Worm (Caenorhabditis elegans) whole organism, L4 larva: ENCODE results near the gene Y54G11A.4.

Source experiments
- F37D6.2 ChIP-seq: sonication (generic microtip); optimal IDR thresholded peaks from 2 replicates; lab custom pipeline; 2016; ENCODE audit warnings: mild to moderate bottlenecking, missing genetic modification characterization, missing compliant biosample characterization
- F49E8.2 ChIP-seq: sonication (generic microtip); optimal IDR thresholded peaks from 2 replicates; lab custom pipeline; 2016; ENCODE audit warnings: missing compliant biosample characterization, mild to moderate bottlenecking, missing genetic modification characterization, borderline replicate concordance
- Y48G9A.11 ChIP-seq: fragments of 200-800 bp; sonication (Bioruptor generic); IDR thresholded peaks from 2 replicates; pipeline ENCODE4 v1.3.6; 2022; ENCODE audit warnings: missing genetic modification reagents, missing genetic modification characterization, missing compliant biosample characterization
- Y75B8A.6 ChIP-seq: fragments of 200-800 bp; sonication (Bioruptor generic); IDR thresholded peaks from 2 replicates; pipeline ENCODE4 v1.3.6; 2022; ENCODE audit warnings: missing genetic modification reagents, missing genetic modification characterization, missing compliant biosample characterization
- aha-1 ChIP-seq: fragments of 150-350 bp; peaks from one replicate; lab custom pipeline; 2014; ENCODE audit warnings: missing biosample characterization, missing genetic modification characterization
- ama-1 ChIP-seq: fragments of 150-350 bp; optimal IDR thresholded peaks from 2 replicates; lab custom pipeline; 2014; ENCODE audit warnings: inconsistent platforms, mixed read lengths
- ceh-28 ChIP-seq: fragments of 150-350 bp; optimal IDR thresholded peaks from 2 replicates; lab custom pipeline; 2014; ENCODE audit warnings: missing biosample characterization, missing genetic modification reagents, missing genetic modification characterization
- ceh-44 ChIP-seq: fragments of 200-800 bp; sonication (Bioruptor generic); IDR thresholded peaks from 2 replicates; pipeline ENCODE4 v1.3.6; 2022; ENCODE audit warnings: missing genetic modification reagents, missing genetic modification characterization, missing compliant biosample characterization
- ces-1 ChIP-seq: fragments of 150-350 bp; sonication (generic microtip); optimal IDR thresholded peaks from 4 replicates; lab custom pipeline; 2014; ENCODE audit warnings: missing biosample characterization, missing genetic modification reagents, missing genetic modification characterization
- daf-16 ChIP-seq, 3 experiments: sonication (generic microtip); optimal IDR thresholded peaks; 2 replicates each; lab custom pipeline; 2016 to 2017; ENCODE audit warnings: missing genetic modification characterization in 3 of 3, missing genetic modification reagents in 3 of 3, mild to moderate bottlenecking in 2 of 3, missing compliant biosample characterization in 2 of 3, missing biosample characterization in 1 of 3, moderate library complexity in 1 of 3
- daf-19 ChIP-seq: fragments of 200-800 bp; sonication (Bioruptor generic); conservative IDR thresholded peaks from 2 replicates; pipeline ENCODE4 v1.3.6; 2022; ENCODE audit warnings: missing genetic modification characterization, missing compliant biosample characterization
- dpl-1 ChIP-seq: fragments of 150-350 bp; optimal IDR thresholded peaks from 2 replicates; lab custom pipeline; 2014; ENCODE audit warnings: missing biosample characterization, missing genetic modification reagents, missing genetic modification characterization
- egl-43 ChIP-seq: fragments of 200-800 bp; sonication (Bioruptor generic); IDR thresholded peaks from 2 replicates; pipeline ENCODE4 v1.3.6; 2022; ENCODE audit warnings: missing genetic modification reagents, missing genetic modification characterization, missing compliant biosample characterization
- fkh-10 ChIP-seq: fragments of 150-350 bp; optimal IDR thresholded peaks from 2 replicates; lab custom pipeline; 2014; ENCODE audit warnings: missing biosample characterization, missing genetic modification reagents, missing genetic modification characterization
- hif-1 ChIP-seq, 2 experiments: sonication (generic microtip); optimal IDR thresholded peaks; 2 replicates each; lab custom pipeline; 2016 to 2017; ENCODE audit warnings: missing compliant biosample characterization in 2 of 2, missing genetic modification characterization in 2 of 2, missing genetic modification reagents in 2 of 2, missing genotype in 2 of 2, mild to moderate bottlenecking in 1 of 2
- hlh-11 ChIP-seq: fragments of 200-800 bp; sonication (Bioruptor generic); optimal IDR thresholded peaks from 2 replicates; lab custom pipeline; 2018; ENCODE audit warnings: mild to moderate bottlenecking, missing genetic modification characterization, missing compliant biosample characterization
- lin-1 ChIP-seq: fragments of 200-800 bp; sonication (Bioruptor generic); IDR thresholded peaks from 2 replicates; pipeline ENCODE4 v1.3.6; 2022; ENCODE audit warnings: missing genetic modification reagents, missing genetic modification characterization, missing compliant biosample characterization
- lin-29 ChIP-seq: fragments of 200-800 bp; sonication (Bioruptor generic); IDR thresholded peaks from 2 replicates; pipeline ENCODE4 v1.3.6; 2022; ENCODE audit warnings: missing genetic modification reagents, missing genetic modification characterization, missing compliant biosample characterization
- lin-38 ChIP-seq: fragments of 200-800 bp; sonication (Bioruptor generic); IDR thresholded peaks from 2 replicates; pipeline ENCODE4 v1.3.6; 2022; ENCODE audit warnings: missing genetic modification reagents, missing genetic modification characterization, missing compliant biosample characterization
- lir-3 ChIP-seq: sonication (generic microtip); optimal IDR thresholded peaks from 2 replicates; lab custom pipeline; 2016; ENCODE audit warnings: mild to moderate bottlenecking, missing genetic modification characterization, missing compliant biosample characterization
- lsy-2 ChIP-seq, 2 experiments: fragments of 150-350 bp in 1 of 2; sonication (generic microtip) in 1 of 2; optimal IDR thresholded peaks; 2 replicates each; lab custom pipeline; 2014 to 2017; ENCODE audit warnings: missing biosample characterization in 2 of 2, missing genetic modification characterization in 2 of 2
- mdl-1 ChIP-seq, 2 experiments: fragments of 150-350 bp in 1 of 2; sonication (generic microtip) in 1 of 2; optimal IDR thresholded peaks; 2 replicates each; lab custom pipeline; 2014 to 2017; ENCODE audit warnings: missing biosample characterization in 2 of 2, missing genetic modification characterization in 2 of 2
- mep-1 ChIP-seq: fragments of 150-350 bp; sonication (generic microtip); optimal IDR thresholded peaks from 3 replicates; lab custom pipeline; 2014; ENCODE audit warnings: missing biosample characterization, missing genetic modification characterization
- mes-2 ChIP-seq: sonication (generic microtip); optimal IDR thresholded peaks from 2 replicates; lab custom pipeline; 2016; ENCODE audit warnings: missing genotype, mild to moderate bottlenecking, missing genetic modification characterization, missing compliant biosample characterization; ENCODE audit not compliant: poor library complexity, severe bottlenecking
- mxl-3 ChIP-seq: fragments of 200-800 bp; sonication (Bioruptor generic); optimal IDR thresholded peaks from 2 replicates; lab custom pipeline; 2018; ENCODE audit warnings: mild to moderate bottlenecking, missing genetic modification characterization, missing compliant biosample characterization
- nhr-11 ChIP-seq: fragments of 150-350 bp; optimal IDR thresholded peaks from 2 replicates; lab custom pipeline; 2014; ENCODE audit warnings: missing biosample characterization, missing genetic modification characterization
- nhr-111 ChIP-seq: fragments of 200-800 bp; sonication (Bioruptor generic); optimal IDR thresholded peaks from 2 replicates; lab custom pipeline; 2018; ENCODE audit warnings: mild to moderate bottlenecking, missing genetic modification characterization, missing compliant biosample characterization
- nhr-28 ChIP-seq: fragments of 150-350 bp; optimal IDR thresholded peaks from 2 replicates; lab custom pipeline; 2014; ENCODE audit warnings: missing biosample characterization, missing genetic modification characterization
- nhr-42 ChIP-seq: fragments of 200-800 bp; sonication (Bioruptor generic); IDR thresholded peaks from 2 replicates; pipeline ENCODE4 v1.3.6; 2022; ENCODE audit warnings: missing genetic modification characterization, missing compliant biosample characterization
- nhr-48 ChIP-seq: sonication (generic microtip); optimal IDR thresholded peaks from 2 replicates; lab custom pipeline; 2016; ENCODE audit warnings: mild to moderate bottlenecking, missing genetic modification characterization, missing compliant biosample characterization
- nhr-6 ChIP-seq: fragments of 150-350 bp; optimal IDR thresholded peaks from 2 replicates; lab custom pipeline; 2014; ENCODE audit warnings: missing biosample characterization, missing genetic modification characterization
- nhr-77 ChIP-seq: fragments of 150-350 bp; optimal IDR thresholded peaks from 2 replicates; lab custom pipeline; 2014; ENCODE audit warnings: missing biosample characterization, missing genetic modification characterization
- pha-4 ChIP-seq, 2 experiments: fragments of 150-350 bp in 1 of 2; fragments of 200-800 bp in 1 of 2; sonication (Bioruptor generic) in 1 of 2; IDR thresholded peaks in 1 of 2; optimal IDR thresholded peaks in 1 of 2; 2 replicates each; pipeline versions ENCODE4 v1.3.6 to Lab custom; 2014 to 2022; ENCODE audit warnings: missing genetic modification characterization in 2 of 2, missing genetic modification reagents in 2 of 2, missing biosample characterization in 1 of 2, missing compliant biosample characterization in 1 of 2
- sdz-12 ChIP-seq: fragments of 200-800 bp; sonication (Bioruptor generic); optimal IDR thresholded peaks from 2 replicates; lab custom pipeline; 2018; ENCODE audit warnings: mild to moderate bottlenecking, missing genetic modification characterization, missing compliant biosample characterization
- snpc-1.2 ChIP-seq: fragments of 200-800 bp; sonication (Bioruptor generic); IDR thresholded peaks from 2 replicates; pipeline ENCODE4 v1.3.6; 2022; ENCODE audit warnings: missing genetic modification reagents, missing genetic modification characterization, missing compliant biosample characterization
- spr-3 ChIP-seq: fragments of 200-800 bp; sonication (Bioruptor generic); optimal IDR thresholded peaks from 2 replicates; lab custom pipeline; 2018; ENCODE audit warnings: mild to moderate bottlenecking, missing genetic modification characterization, missing compliant biosample characterization
- tra-1 ChIP-seq: fragments of 200-800 bp; sonication (Bioruptor generic); IDR thresholded peaks from 2 replicates; pipeline ENCODE4 v1.3.6; 2022; ENCODE audit warnings: missing genetic modification reagents, missing genetic modification characterization, missing compliant biosample characterization
- unc-130 ChIP-seq: sonication (generic microtip); optimal IDR thresholded peaks from 2 replicates; lab custom pipeline; 2016; ENCODE audit warnings: missing genetic modification reagents, missing genetic modification characterization, missing compliant biosample characterization
- unc-62 ChIP-seq, 3 experiments: fragments of 150-350 bp in 1 of 3; sonication (generic microtip); optimal IDR thresholded peaks in 2 of 3; peaks in 1 of 3; 1 replicate in 1 of 3; 2 replicates in 2 of 3; lab custom pipeline; 2014 to 2017; ENCODE audit warnings: missing biosample characterization in 3 of 3, missing genetic modification characterization in 3 of 3, missing genetic modification reagents in 3 of 3, missing genotype in 1 of 3
- vab-7 ChIP-seq: fragments of 200-800 bp; sonication (Bioruptor generic); IDR thresholded peaks from 2 replicates; pipeline ENCODE4 v1.3.6; 2022; ENCODE audit warnings: missing genetic modification reagents, missing genetic modification characterization, missing compliant biosample characterization
- ztf-7 ChIP-seq: fragments of 150-350 bp; optimal IDR thresholded peaks from 2 replicates; lab custom pipeline; 2014; ENCODE audit warnings: missing biosample characterization, missing genetic modification characterization

Y54G11A.4 gene

DNA sequence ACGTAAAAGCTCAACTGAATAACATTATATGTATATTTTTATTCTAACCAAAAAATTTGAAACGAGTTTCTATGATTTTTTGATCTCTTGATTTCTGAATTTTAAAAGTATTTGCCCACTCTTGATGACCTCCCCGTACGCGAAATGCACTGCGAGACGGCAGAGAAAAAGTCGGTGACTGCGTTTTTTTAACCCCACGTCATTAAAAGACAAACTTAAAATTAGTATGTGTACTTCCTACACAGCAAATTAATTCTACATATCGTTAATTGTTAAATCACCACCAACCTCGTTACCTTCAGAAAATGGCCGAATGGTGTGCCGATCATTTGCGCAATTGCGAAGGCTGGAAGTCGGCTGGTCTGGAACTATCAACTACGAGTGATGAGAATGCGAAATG is at the start of gene Y54G11A.4:
TSS of gene Y54G11A.4 (plus strand) at position 301 of the 400 bp plus-strand sequence.
- TF ChIP-seq daf-19 (GFP tag; lab: Robert Waterston, UW) (no peak), nhr-28 (tag; lab: Kevin White, UChicago) (peak; percentile 1), mdl-1 (tag; optimal IDR thresholded peaks at IDR 0.05; lab: Kevin White, UChicago) (peak in 1 of 2 experiments; percentile 18)
- TF ChIP-seq, all 104 proteins: peak for 2

DNA sequence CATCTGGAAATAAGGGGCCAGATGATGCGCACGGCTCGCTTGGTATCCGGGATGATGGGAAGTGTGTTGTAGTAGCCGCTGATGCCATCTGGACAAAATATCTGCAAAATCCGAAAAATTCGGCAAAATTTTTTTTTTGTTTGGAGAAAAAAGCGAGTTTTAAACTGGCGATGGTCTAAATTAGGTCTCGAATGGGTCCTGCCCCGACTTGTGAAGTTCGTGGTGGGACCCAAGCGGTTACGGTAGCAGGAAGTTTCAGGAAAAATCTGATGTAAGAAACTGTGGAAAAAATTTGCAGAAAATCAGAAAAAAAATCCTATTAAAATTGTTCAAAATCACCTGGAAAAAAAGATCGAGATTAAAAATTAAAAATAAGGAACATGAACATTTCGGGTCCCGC is 49.1 kb upstream of the Y54G11A.4 start, which contains the start of gene jmjd-2:
TSS of gene jmjd-2 (minus strand) at position 101 of the 400 bp plus-strand sequence.
- TF ChIP-seq nhr-111 (GFP tag; lab: Kevin White, UChicago) (no peak), aha-1 (tag; lab: Kevin White, UChicago) (peak; percentile 24)
- TF ChIP-seq, all 104 proteins: peak for 1

DNA sequence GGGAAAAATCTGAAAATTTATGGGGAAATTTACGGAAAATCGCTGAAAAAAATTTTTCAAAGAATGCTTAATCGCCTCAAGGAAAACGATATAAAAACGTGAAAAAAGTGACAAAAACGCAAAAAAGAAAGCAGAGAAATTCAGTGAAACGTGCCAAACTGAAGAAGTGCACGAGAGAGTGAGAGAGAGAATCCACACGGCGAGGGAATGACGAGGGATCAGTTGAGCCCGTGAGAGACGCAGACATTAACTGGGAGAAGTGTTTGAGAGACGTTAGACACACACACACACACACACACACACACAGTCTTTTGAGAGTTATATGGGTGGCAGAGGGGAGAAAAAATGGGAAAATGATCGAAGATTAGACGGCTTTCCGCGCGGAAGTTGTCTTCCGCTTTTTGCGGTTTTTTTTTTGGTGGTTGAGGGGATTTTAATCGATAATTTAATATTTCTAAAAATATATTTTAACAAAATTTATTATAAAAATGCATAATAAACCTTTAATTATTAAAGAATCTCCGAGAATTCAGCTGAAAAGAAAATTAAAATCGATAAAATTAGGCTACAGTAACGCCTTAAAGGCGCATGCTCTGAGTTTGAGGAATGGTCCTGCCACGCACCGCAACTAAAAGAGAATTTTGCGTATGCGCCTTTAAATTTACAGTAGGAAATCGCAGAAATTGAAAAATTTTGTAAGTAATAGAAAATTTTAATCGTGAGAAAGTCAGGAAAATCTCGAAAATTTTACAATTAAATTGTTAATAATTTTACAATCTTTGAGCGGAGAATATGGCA is 48.0 kb upstream of the Y54G11A.4 start:
- TF ChIP-seq daf-16 (GFP tag; optimal IDR thresholded peaks at IDR 0.05; lab: Kevin White, UChicago) (no peak), daf-16 (tag; optimal IDR thresholded peaks at IDR 0.05; lab: Kevin White, UChicago) (peak; percentile 17), ama-1 (lab: Kevin White, UChicago) (no peak), dpl-1 (GFP tag; lab: Kevin White, UChicago) (peak; percentile 60), Y75B8A.6 (GFP tag; lab: Robert Waterston, UW) (0 out of 2 replicates have a peak, but pooled peaks have one; percentile 35), nhr-28 (tag; lab: Kevin White, UChicago) (peak; percentile 65), ztf-7 (tag; lab: Kevin White, UChicago) (no peak), ceh-44 (no peak), nhr-48 (peak; percentile 11), nhr-42 (no peak), lsy-2 (tag; optimal IDR thresholded peaks at IDR 0.05; lab: Kevin White, UChicago) (peak in 1 of 2 experiments; percentile 37), mep-1 (tag; lab: Kevin White, UChicago) (peak; percentile 60), lin-1 (GFP tag; lab: Robert Waterston, UW) (no peak), vab-7 (peak; percentile 24; the same call in 1 of the 2 replicates), nhr-11 (tag; lab: Kevin White, UChicago) (peak; percentile 36), unc-130 (peak; percentile 67), tra-1 (GFP tag; lab: Robert Waterston, UW) (0 out of 2 replicates have a peak, but pooled peaks have one; percentile 15), hif-1 (tag; optimal IDR thresholded peaks at IDR 0.05; lab: Kevin White, UChicago) (peak; percentile 68 to 99), ceh-28 (tag; lab: Kevin White, UChicago) (no peak), egl-43 (GFP tag; lab: Robert Waterston, UW) (0 out of 2 replicates have a peak, but pooled peaks have one; percentile 27), sdz-12 (no peak), snpc-1.2 (peak; percentile 69; the same call in 1 of the 2 replicates), aha-1 (tag; lab: Kevin White, UChicago) (peak; percentile 100), spr-3 (GFP tag; lab: Kevin White, UChicago) (no peak), fkh-10 (no peak), mdl-1 (tag; optimal IDR thresholded peaks at IDR 0.05; lab: Kevin White, UChicago) (peak in 1 of 2 experiments; percentile 77), nhr-6 (tag; lab: Kevin White, UChicago) (peak; percentile 53), lir-3 (tag; lab: Kevin White, UChicago) (no peak), hlh-11 (tag; lab: Kevin White, UChicago) (peak; percentile 70), mxl-3 (GFP tag; lab: Kevin White, UChicago) (peak; percentile 72), ces-1 (no peak), lin-29 (no peak), F37D6.2 (tag; lab: Kevin White, UChicago) (peak; percentile 13), F49E8.2 (tag; lab: Kevin White, UChicago) (peak; percentile 93), mes-2 (tag; lab: Kevin White, UChicago) (peak; percentile 60), lin-38 (GFP tag; lab: Robert Waterston, UW) (peak; percentile 57), pha-4 (GFP tag; IDR thresholded peaks at IDR 0.05; lab: Robert Waterston, UW) (no peak), pha-4 (tag; optimal IDR thresholded peaks at IDR 0.05; lab: Kevin White, UChicago) (peak; percentile 60), nhr-77 (tag; lab: Kevin White, UChicago) (peak; percentile 74), Y48G9A.11 (GFP tag; lab: Robert Waterston, UW) (0 out of 2 replicates have a peak, but pooled peaks have one; percentile 41), unc-62 (GFP tag; optimal IDR thresholded peaks at IDR 0.05 in 1 of 2; lab: Kevin White, UChicago) (peak in 1 of 2 experiments; percentile 87), unc-62 (tag; optimal IDR thresholded peaks at IDR 0.05; lab: Kevin White, UChicago) (no peak)
